Worm (Caenorhabditis elegans): ENCODE data around the gene pals-39.

ce11 chrV:12462908-12463307 is 19.3 kb upstream of the pals-39 start, which contains the start of gene egl-10:
- TF ChIP-seq nhr-11 (tag; optimal IDR thresholded peaks at IDR 0.05) (no peak), ama-1 (optimal IDR thresholded peaks at IDR 0.05) (no peak), ztf-4 (tag; optimal IDR thresholded peaks at IDR 0.05) (no peak), ceh-82 (tag; optimal IDR thresholded peaks at IDR 0.05) (no peak), egl-27 (tag; optimal IDR thresholded peaks at IDR 0.05) (no peak), pax-3 (tag; optimal IDR thresholded peaks at IDR 0.05) (no peak), mab-9 (GFP tag; IDR thresholded peaks at IDR 0.05) (no peak), swsn-7 (tag; optimal IDR thresholded peaks at IDR 0.05) (no peak), efl-3 (GFP tag; optimal IDR thresholded peaks at IDR 0.05) (no peak), hlh-17 (GFP tag; optimal IDR thresholded peaks at IDR 0.05; ENCODE audit: borderline replicate concordance) (no peak), nhr-77 (tag; optimal IDR thresholded peaks at IDR 0.05) (no peak)
